Fruit fly (Drosophila melanogaster): ENCODE data around the gene Sgs7.

The Sgs7 gene

dm6 chr3L:11493090-11493807, 16.4 kb upstream of the Sgs7 start (continued):
- TF ChIP-seq Asciz (GFP tag; optimal IDR thresholded peaks at IDR 0.05) (peak; percentile 23), otp (GFP tag; IDR thresholded peaks at IDR 0.05) (no peak), CG17802 (tag; optimal IDR thresholded peaks at IDR 0.05) (no peak), CG1832 (GFP tag; optimal IDR thresholded peaks at IDR 0.05) (peak; percentile 45), Trl (optimal IDR thresholded peaks at IDR 0.05) (peak; percentile 61 to 72), Trl (GFP tag; optimal IDR thresholded peaks at IDR 0.05) (no peak), Deaf1 (tag; optimal IDR thresholded peaks at IDR 0.05) (no peak), Usf (GFP tag; optimal IDR thresholded peaks at IDR 0.05) (no peak), Fer1 (GFP tag; optimal IDR thresholded peaks at IDR 0.05) (peak; percentile 67), CG6654 (GFP tag; optimal IDR thresholded peaks at IDR 0.05) (no peak), pfk (GFP tag; optimal IDR thresholded peaks at IDR 0.05) (peak; percentile 62), CG15269 (tag; optimal IDR thresholded peaks at IDR 0.05) (peak; percentile 24), disco-r (GFP tag; optimal IDR thresholded peaks at IDR 0.05) (no peak), eve (GFP tag; optimal IDR thresholded peaks at IDR 0.05) (peak in 1 of 2 experiments; percentile 76), CG3847 (GFP tag; IDR thresholded peaks at IDR 0.05) (no peak), crp (GFP tag; optimal IDR thresholded peaks at IDR 0.05) (peak; percentile 30 to 90), HLHmδ (GFP tag; optimal IDR thresholded peaks at IDR 0.05) (peak; percentile 86), ranshi (GFP tag; IDR thresholded peaks at IDR 0.05) (no peak), CG13894 (tag; optimal IDR thresholded peaks at IDR 0.05) (peak; percentile 62), Awh (GFP tag; IDR thresholded peaks at IDR 0.05) (no peak; the same call in 1 of the 2 replicates), HLH4C (GFP tag; IDR thresholded peaks at IDR 0.05; ENCODE audit: partially characterized antibody) (0 out of 3 replicates have a peak, but pooled peaks have one; percentile 9), wek (GFP tag; optimal IDR thresholded peaks at IDR 0.05) (peak; percentile 67), CG17359 (tag; optimal IDR thresholded peaks at IDR 0.05) (peak; percentile 30), vvl (GFP tag; IDR thresholded peaks at IDR 0.05) (peak; percentile 61; the same call in 1 of the 2 replicates), CG42726 (GFP tag; IDR thresholded peaks at IDR 0.05; ENCODE audit: partially characterized antibody) (peak; percentile 30; the same call in 1 of the 2 replicates), bbx (GFP tag; IDR thresholded peaks at IDR 0.05; ENCODE audit: partially characterized antibody) (peak; percentile 55), nau (GFP tag; optimal IDR thresholded peaks at IDR 0.05) (peak; percentile 41), BtbVII (GFP tag; optimal IDR thresholded peaks at IDR 0.05) (peak; percentile 46), Bgb (GFP tag; IDR thresholded peaks at IDR 0.05; ENCODE audit: partially characterized antibody) (peak; percentile 31; the same call in 1 of the 2 replicates), CG34224 (GFP tag; IDR thresholded peaks at IDR 0.05; ENCODE audit: partially characterized antibody) (peak; percentile 73), tll (GFP tag; optimal IDR thresholded peaks at IDR 0.05) (no peak), Hand (GFP tag; optimal IDR thresholded peaks at IDR 0.05) (peak; percentile 45), CG4707 (GFP tag; optimal IDR thresholded peaks at IDR 0.05) (peak; percentile 41), sna (GFP tag; IDR thresholded peaks at IDR 0.05; ENCODE audit: partially characterized antibody) (peak; percentile 47; the same call in 1 of the 2 replicates), nerfin-2 (GFP tag; IDR thresholded peaks at IDR 0.05; ENCODE audit: partially characterized antibody) (no peak), twi (tag; optimal IDR thresholded peaks at IDR 0.05) (no peak), CG18599 (GFP tag; optimal IDR thresholded peaks at IDR 0.05) (peak; percentile 58), fd64A (GFP tag; optimal IDR thresholded peaks at IDR 0.05) (peak; percentile 14), z (GFP tag; IDR thresholded peaks at IDR 0.05) (peak; percentile 53; the same call in 1 of the 3 replicates), Med (GFP tag) (peak; percentile 76), chm (GFP tag; IDR thresholded peaks at IDR 0.05) (peak; percentile 46; the same call in 1 of the 2 replicates), CG6683 (GFP tag; optimal IDR thresholded peaks at IDR 0.05) (no peak), CG3163 (GFP tag; optimal IDR thresholded peaks at IDR 0.05) (peak; percentile 22), CG12299 (tag; optimal IDR thresholded peaks at IDR 0.05) (peak; percentile 9), cas (GFP tag; IDR thresholded peaks at IDR 0.05) (no peak), tna (GFP tag; IDR thresholded peaks at IDR 0.05; ENCODE audit: partially characterized antibody) (peak; percentile 25; the same call in 1 of the 2 replicates), nom (GFP tag; optimal IDR thresholded peaks at IDR 0.05) (peak; percentile 84)
